Worm (Caenorhabditis elegans) whole organism, early embryonic: Measurements from ENCODE around the gene pos-1.

Source experiments
- B0310.2 ChIP-seq: sonication (generic microtip); optimal IDR thresholded peaks from 2 replicates; lab custom pipeline; 2016; ENCODE audit warnings: mild to moderate bottlenecking, missing genetic modification characterization, missing compliant biosample characterization
- F13C5.2 ChIP-seq: sonication (generic microtip); optimal IDR thresholded peaks from 2 replicates; lab custom pipeline; 2017; ENCODE audit warnings: mild to moderate bottlenecking, missing genetic modification characterization, inconsistent platforms, missing compliant biosample characterization
- aly-1 ChIP-seq: sonication (generic microtip); optimal IDR thresholded peaks from 2 replicates; lab custom pipeline; 2016; ENCODE audit warnings: missing genetic modification characterization, missing compliant biosample characterization
- ama-1 ChIP-seq: fragments of 150-350 bp; optimal IDR thresholded peaks from 2 replicates; lab custom pipeline; 2014
- ceh-13 ChIP-seq: fragments of 200-800 bp; sonication (Bioruptor generic); optimal IDR thresholded peaks from 2 replicates; lab custom pipeline; 2018; ENCODE audit warnings: mild to moderate bottlenecking, missing genetic modification characterization, missing compliant biosample characterization
- ceh-36 ChIP-seq: sonication (generic microtip); optimal IDR thresholded peaks from 2 replicates; lab custom pipeline; 2016; ENCODE audit warnings: missing genetic modification characterization, inconsistent platforms, missing compliant biosample characterization
- ets-7 ChIP-seq: sonication (generic microtip); optimal IDR thresholded peaks from 2 replicates; lab custom pipeline; 2016; ENCODE audit warnings: missing genotype, missing genetic modification characterization, missing compliant biosample characterization
- flt-1 ChIP-seq: fragments of 200-800 bp; sonication (Bioruptor generic); IDR thresholded peaks from 2 replicates; pipeline ENCODE4 v1.3.6; 2022; ENCODE audit warnings: missing genetic modification characterization, missing compliant biosample characterization
- hmbx-1 ChIP-seq: sonication (generic microtip); optimal IDR thresholded peaks from 2 replicates; lab custom pipeline; 2016; ENCODE audit warnings: mild to moderate bottlenecking, missing genetic modification characterization, missing compliant biosample characterization
- hmg-4 ChIP-seq: fragments of 200-800 bp; sonication (Bioruptor generic); optimal IDR thresholded peaks from 2 replicates; lab custom pipeline; 2018; ENCODE audit warnings: mild to moderate bottlenecking, missing genetic modification characterization, missing compliant biosample characterization
- hnd-1 ChIP-seq: sonication (generic microtip); optimal IDR thresholded peaks from 2 replicates; lab custom pipeline; 2016; ENCODE audit warnings: missing genetic modification characterization, missing compliant biosample characterization
- pes-1 ChIP-seq: fragments of 200-800 bp; sonication (Bioruptor generic); IDR thresholded peaks from 2 replicates; pipeline ENCODE4 v1.3.6; 2022; ENCODE audit warnings: missing genetic modification reagents, missing genetic modification characterization, missing compliant biosample characterization
- scrt-1 ChIP-seq: fragments of 200-800 bp; sonication (Bioruptor generic); IDR thresholded peaks from 2 replicates; pipeline ENCODE4 v1.3.6; 2022; ENCODE audit warnings: missing genetic modification characterization, missing compliant biosample characterization
- sea-1 ChIP-seq: fragments of 200-800 bp; sonication (Bioruptor generic); conservative IDR thresholded peaks from 2 replicates; pipeline ENCODE4 v1.3.6; 2022; ENCODE audit warnings: missing genetic modification characterization, missing compliant biosample characterization
- tbx-11 ChIP-seq: fragments of 200-800 bp; sonication (Bioruptor generic); IDR thresholded peaks from 2 replicates; pipeline ENCODE4 v1.3.6; 2022; ENCODE audit warnings: missing genetic modification characterization, missing compliant biosample characterization
- tbx-37 ChIP-seq: fragments of 200-800 bp; sonication (Bioruptor generic); conservative IDR thresholded peaks from 2 replicates; pipeline ENCODE4 v1.3.6; 2022; ENCODE audit warnings: missing genetic modification reagents, missing genetic modification characterization, missing compliant biosample characterization
- tra-4 ChIP-seq: sonication (generic microtip); optimal IDR thresholded peaks from 2 replicates; lab custom pipeline; 2017; ENCODE audit warnings: missing genetic modification characterization, missing compliant biosample characterization

Gene pos-1

DNA sequence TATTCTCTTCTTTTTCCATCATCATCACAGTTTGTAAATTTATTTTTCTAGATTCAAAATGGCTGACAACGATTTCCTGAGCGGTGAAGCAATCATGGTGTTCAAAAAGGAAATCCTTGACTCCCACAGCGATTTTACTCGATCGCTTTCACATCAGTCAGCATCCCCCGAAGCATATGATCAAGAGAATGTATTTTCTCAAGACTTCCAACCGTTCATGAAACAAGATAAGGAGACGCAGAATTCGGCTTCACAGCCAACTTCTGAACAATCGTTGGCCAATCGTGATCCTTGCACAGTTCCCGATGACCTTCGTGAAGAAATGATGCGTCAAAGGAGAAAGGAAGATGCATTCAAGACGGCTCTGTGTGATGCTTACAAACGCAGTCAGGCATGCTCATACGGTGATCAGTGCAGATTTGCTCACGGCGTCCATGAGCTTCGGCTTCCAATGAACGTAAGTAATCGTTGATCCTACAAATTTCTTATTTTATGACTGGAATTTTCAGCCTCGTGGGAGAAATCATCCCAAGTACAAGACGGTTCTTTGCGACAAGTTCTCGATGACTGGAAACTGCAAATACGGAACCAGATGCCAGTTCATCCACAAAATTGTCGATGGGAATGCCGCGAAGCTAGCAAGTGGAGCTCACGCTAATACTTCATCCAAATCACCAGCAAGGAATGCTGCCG is at the start of gene pos-1:
pos-1 (plus strand) TSS at position 51 of the 693 bp plus-strand sequence.
- TF ChIP-seq ets-7 (no peak), ama-1 (lab: Kevin White, UChicago) (no peak), B0310.2 (tag; lab: Kevin White, UChicago) (no peak), ceh-13 (GFP tag; lab: Kevin White, UChicago) (no peak), scrt-1 (GFP tag; lab: Robert Waterston, UW) (no peak), ceh-36 (no peak), F13C5.2 (tag; lab: Kevin White, UChicago) (no peak), tbx-11 (GFP tag; lab: Robert Waterston, UW) (no peak), pes-1 (GFP tag; lab: Robert Waterston, UW) (no peak)

DNA sequence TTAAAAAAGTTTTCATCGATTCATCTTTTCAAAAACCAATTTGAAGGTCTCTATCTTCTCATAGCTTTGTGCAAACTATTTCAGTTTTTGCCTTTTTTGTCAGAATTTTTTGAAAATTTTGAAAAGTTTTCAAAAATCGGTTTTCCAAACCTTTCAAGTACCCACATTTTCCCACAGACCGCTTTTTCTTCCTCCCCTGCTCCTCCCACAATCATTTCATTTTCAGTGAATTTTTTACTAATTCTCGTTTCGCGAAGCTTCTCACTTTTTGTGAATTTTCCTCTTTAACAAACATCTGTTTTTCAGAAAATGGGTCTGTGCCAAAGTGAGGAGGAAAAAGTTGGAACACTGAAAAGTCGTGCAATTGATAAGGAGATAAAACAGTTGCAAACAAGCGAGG is 43.2 kb upstream of the pos-1 start, which contains the start of gene gpa-2:
gpa-2 (plus strand) TSS at position 301 of the 400 bp plus-strand sequence.
- TF ChIP-seq flt-1 (no peak), tbx-11 (GFP tag; lab: Robert Waterston, UW) (no peak), ama-1 (lab: Kevin White, UChicago) (no peak), tra-4 (tag; lab: Kevin White, UChicago) (no peak), tbx-37 (no peak), F13C5.2 (tag; lab: Kevin White, UChicago) (no peak), ceh-13 (GFP tag; lab: Kevin White, UChicago) (no peak), hmbx-1 (no peak), pes-1 (GFP tag; lab: Robert Waterston, UW) (no peak), sea-1 (no peak), hmg-4 (GFP tag; lab: Kevin White, UChicago) (no peak), B0310.2 (tag; lab: Kevin White, UChicago) (no peak), ceh-36 (no peak), hnd-1 (tag; lab: Kevin White, UChicago) (no peak), aly-1 (tag; lab: Kevin White, UChicago) (no peak), ets-7 (no peak), scrt-1 (GFP tag; lab: Robert Waterston, UW) (no peak)

DNA sequence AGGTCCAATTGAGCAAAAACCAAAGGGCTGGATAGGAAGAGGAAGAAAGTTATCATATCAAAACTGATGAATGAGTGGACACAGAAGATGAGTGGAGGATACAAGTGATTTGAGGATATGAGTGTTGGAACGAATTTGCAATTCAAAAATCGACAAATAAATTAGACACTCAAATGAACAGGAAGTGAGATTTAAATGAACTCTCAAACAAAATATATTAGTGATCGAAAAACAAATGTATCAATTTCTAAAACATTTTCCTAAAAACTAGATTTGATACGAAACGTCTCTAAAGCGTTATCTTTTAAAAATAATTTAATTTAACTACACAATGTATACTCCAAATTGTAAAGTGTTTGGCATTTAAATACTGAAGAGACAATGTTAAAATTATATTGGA is 38.5 kb upstream of the pos-1 start, which contains the start of gene F38E1.10:
F38E1.10 (minus strand) TSS at position 101 of the 400 bp plus-strand sequence.
- TF ChIP-seq ceh-13 (GFP tag; lab: Kevin White, UChicago), result no peak
- no peak for TF ChIP-seq tra-4 (tag; lab: Kevin White, UChicago)
- no peak for TF ChIP-seq ama-1 (lab: Kevin White, UChicago)
- no peak for TF ChIP-seq F13C5.2 (tag; lab: Kevin White, UChicago)
- no peak for TF ChIP-seq hnd-1 (tag; lab: Kevin White, UChicago)
- no peak for TF ChIP-seq hmbx-1

DNA sequence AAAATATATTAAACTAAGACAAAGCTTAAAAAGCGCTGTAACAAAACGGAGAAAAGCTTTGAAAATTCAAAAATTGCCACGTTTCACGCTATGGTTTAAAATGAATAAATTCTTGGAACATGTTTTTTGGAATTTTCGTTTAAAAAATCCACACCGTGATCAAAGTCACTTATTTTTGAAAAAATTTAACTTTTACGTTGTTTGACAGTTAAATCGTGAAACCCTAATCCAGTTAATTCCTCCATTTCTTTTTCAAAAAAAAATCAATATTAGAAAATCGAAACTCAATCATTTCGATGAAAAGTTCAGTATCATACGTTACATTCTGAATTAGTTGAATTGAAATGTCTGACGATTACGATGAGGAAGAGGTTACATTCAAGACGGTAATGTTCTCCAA is 38.0 kb upstream of the pos-1 start, which contains the start of gene F38E1.3:
F38E1.3 (plus strand) TSS at position 301 of the 400 bp plus-strand sequence.
- no peak for TF ChIP-seq ceh-13 (GFP tag; lab: Kevin White, UChicago)
- no peak for TF ChIP-seq aly-1 (tag; lab: Kevin White, UChicago)
- TF ChIP-seq ceh-36, result no peak

DNA sequence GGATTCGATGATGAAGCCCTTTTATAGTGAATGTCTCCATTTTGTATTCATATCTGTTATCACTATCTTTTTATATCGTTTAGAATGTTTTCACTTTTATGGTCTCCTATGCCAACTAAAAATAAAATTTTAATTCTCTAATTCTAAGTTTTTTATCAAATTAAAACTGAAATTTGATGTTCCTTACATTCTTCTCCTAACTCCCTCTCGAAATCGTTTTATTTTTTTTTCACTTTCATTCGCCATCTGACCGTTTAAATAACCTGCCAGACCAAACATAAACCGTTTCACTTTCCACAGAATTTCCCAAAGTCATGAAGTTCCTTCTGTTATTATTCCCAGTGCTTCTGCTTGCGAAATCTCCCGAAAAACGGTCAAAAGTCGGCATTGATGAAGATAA is 34.7 kb upstream of the pos-1 start, which contains the start of gene F52E1.5:
F52E1.5 (plus strand) TSS at position 301 of the 400 bp plus-strand sequence.
- TF ChIP-seq pes-1 (GFP tag; lab: Robert Waterston, UW) (no peak), ets-7 (no peak), aly-1 (tag; lab: Kevin White, UChicago) (no peak), flt-1 (no peak), hnd-1 (tag; lab: Kevin White, UChicago) (no peak), ceh-36 (no peak), tbx-11 (GFP tag; lab: Robert Waterston, UW) (no peak), hmg-4 (GFP tag; lab: Kevin White, UChicago) (no peak)

DNA sequence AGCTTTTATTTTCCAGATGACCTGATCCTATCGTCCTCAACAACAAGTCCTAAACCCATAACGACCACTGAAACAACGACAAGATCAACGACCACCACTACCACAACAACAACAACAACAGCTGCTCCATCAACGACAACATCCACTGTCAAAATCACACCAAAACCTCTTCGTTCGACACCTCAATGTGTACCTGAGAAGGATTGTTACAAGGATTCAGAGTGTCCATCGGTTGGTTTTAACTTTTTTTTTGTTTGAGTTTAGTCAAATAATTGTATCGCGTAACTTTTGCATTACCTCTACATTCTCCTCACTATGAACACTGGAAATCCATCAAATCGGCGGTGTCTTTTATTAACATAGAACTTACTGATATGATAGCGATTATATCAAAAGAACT is 33.8 kb upstream of the pos-1 start:
- TF ChIP-seq hmg-4 (GFP tag; lab: Kevin White, UChicago) (no peak), aly-1 (tag; lab: Kevin White, UChicago) (no peak), sea-1 (no peak), scrt-1 (GFP tag; lab: Robert Waterston, UW) (no peak), B0310.2 (tag; lab: Kevin White, UChicago) (no peak), tra-4 (tag; lab: Kevin White, UChicago) (no peak), pes-1 (GFP tag; lab: Robert Waterston, UW) (no peak), F13C5.2 (tag; lab: Kevin White, UChicago) (no peak)

DNA sequence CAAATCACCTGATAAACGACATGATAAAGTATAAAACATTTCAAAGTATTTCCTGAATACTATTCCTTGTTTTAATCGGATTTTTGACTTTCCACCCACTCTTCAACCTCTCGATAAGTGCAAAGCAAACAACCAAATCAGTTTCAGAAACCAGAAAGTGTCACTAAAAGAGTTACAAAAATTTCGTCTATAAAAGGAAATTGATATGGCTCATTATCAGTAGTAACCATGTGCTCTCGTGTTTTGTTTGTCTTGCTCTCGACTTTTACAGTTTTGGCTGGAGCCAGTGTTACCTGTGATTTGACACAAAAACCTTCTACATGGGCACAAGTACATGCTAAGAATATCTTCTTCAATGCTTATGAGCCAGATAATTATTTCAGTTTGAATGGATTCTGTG is 30.2 kb upstream of the pos-1 start, which contains the start of gene F52E1.14:
F52E1.14 (plus strand) TSS at position 207 of the 400 bp plus-strand sequence.
- TF ChIP-seq tbx-11 (GFP tag; lab: Robert Waterston, UW), result no peak
- TF ChIP-seq ets-7, result no peak
- TF ChIP-seq tra-4 (tag; lab: Kevin White, UChicago), result no peak
- no peak for TF ChIP-seq hmg-4 (GFP tag; lab: Kevin White, UChicago)
- TF ChIP-seq ceh-36, result no peak
- no peak for TF ChIP-seq B0310.2 (tag; lab: Kevin White, UChicago)
- no peak for TF ChIP-seq ama-1 (lab: Kevin White, UChicago)
- no peak for TF ChIP-seq tbx-37
- no peak for TF ChIP-seq ceh-13 (GFP tag; lab: Kevin White, UChicago)

DNA sequence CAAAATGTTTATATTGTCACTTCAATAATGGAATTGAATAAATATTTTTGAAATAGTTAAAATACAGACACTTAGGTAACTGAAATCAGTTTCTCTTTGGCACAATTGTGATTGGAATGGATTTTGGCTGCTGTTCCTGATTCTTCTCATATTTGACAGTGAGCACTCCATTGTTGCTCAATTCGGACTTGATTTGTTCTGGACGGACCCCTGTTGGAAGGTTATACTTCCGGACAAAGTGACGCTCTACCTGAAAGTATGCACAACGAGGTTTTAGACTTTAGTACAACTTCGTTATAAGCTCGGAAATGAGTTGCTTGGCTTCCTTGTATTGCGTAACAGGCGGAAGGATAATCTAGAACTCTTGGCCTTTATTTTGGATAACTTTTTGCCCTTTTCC is 29.1 kb upstream of the pos-1 start:
- TF ChIP-seq ceh-13 (GFP tag; lab: Kevin White, UChicago), result no peak
- no peak for TF ChIP-seq ceh-36
- TF ChIP-seq tra-4 (tag; lab: Kevin White, UChicago), result no peak
- TF ChIP-seq tbx-11 (GFP tag; lab: Robert Waterston, UW), result no peak
- TF ChIP-seq sea-1, result no peak
- TF ChIP-seq ets-7, result no peak
- no peak for TF ChIP-seq flt-1
- TF ChIP-seq ama-1 (lab: Kevin White, UChicago), result no peak
- no peak for TF ChIP-seq hmg-4 (GFP tag; lab: Kevin White, UChicago)
- no peak for TF ChIP-seq B0310.2 (tag; lab: Kevin White, UChicago)
- no peak for TF ChIP-seq pes-1 (GFP tag; lab: Robert Waterston, UW)
- TF ChIP-seq tbx-37, result no peak
- TF ChIP-seq hnd-1 (tag; lab: Kevin White, UChicago), result no peak
- TF ChIP-seq scrt-1 (GFP tag; lab: Robert Waterston, UW), result no peak
- TF ChIP-seq hmbx-1, result no peak
- no peak for TF ChIP-seq F13C5.2 (tag; lab: Kevin White, UChicago)
- no peak for TF ChIP-seq aly-1 (tag; lab: Kevin White, UChicago)
